Worm (Caenorhabditis elegans) whole organism, L4/young adult: Measurements from ENCODE around the gene H38K22.6.

Experiments used
- W03F9.2 ChIP-seq: fragments of 150-350 bp; optimal IDR thresholded peaks from 2 replicates; lab custom pipeline; 2014; ENCODE audit warnings: missing biosample characterization, missing genetic modification characterization
- him-1 ChIP-seq: sonication (generic microtip); optimal IDR thresholded peaks from 2 replicates; lab custom pipeline; 2016; ENCODE audit warnings: missing genotype, missing genetic modification reagents, missing genetic modification characterization, missing compliant biosample characterization

- no peak for TF ChIP-seq him-1 (tag; lab: Kevin White, UChicago)
- no peak for TF ChIP-seq W03F9.2
Observed at ce11 chrIII:4362332-4362731, 42.1 kb downstream of the H38K22.6 start.
